Fruit fly (Drosophila melanogaster): ENCODE measurements around the gene CG6845.

Gene CG6845

dm6 chr3L:145998-146576 lies at the start of gene CG6845 (continued):
- TF ChIP-seq CG14860 (GFP tag; IDR thresholded peaks at IDR 0.05; ENCODE audit: partially characterized antibody) (peak; percentile 84), ac (GFP tag; optimal IDR thresholded peaks at IDR 0.05) (no peak), hb (GFP tag; IDR thresholded peaks at IDR 0.05; ENCODE audit: partially characterized antibody) (peak; percentile 81), hbn (GFP tag; IDR thresholded peaks at IDR 0.05; ENCODE audit: partially characterized antibody) (peak; percentile 81), HLH4C (GFP tag; IDR thresholded peaks at IDR 0.05; ENCODE audit: partially characterized antibody) (peak; percentile 93), ranshi (GFP tag; IDR thresholded peaks at IDR 0.05) (no peak), otp (GFP tag; IDR thresholded peaks at IDR 0.05) (no peak), CG12104 (GFP tag; optimal IDR thresholded peaks at IDR 0.05) (no peak), CG32767 (GFP tag; IDR thresholded peaks at IDR 0.05) (no peak), tio (GFP tag; optimal IDR thresholded peaks at IDR 0.05) (no peak), luna (GFP tag; optimal IDR thresholded peaks at IDR 0.05) (no peak), CG5245 (GFP tag; optimal IDR thresholded peaks at IDR 0.05) (no peak), amos (GFP tag; IDR thresholded peaks at IDR 0.05; ENCODE audit: partially characterized antibody) (peak; percentile 80; the same call in 1 of the 2 replicates), CG11093 (GFP tag; IDR thresholded peaks at IDR 0.05) (no peak), Spps (tag; optimal IDR thresholded peaks at IDR 0.05) (no peak), YL-1 (GFP tag; optimal IDR thresholded peaks at IDR 0.05) (peak; percentile 9), CG14965 (GFP tag; optimal IDR thresholded peaks at IDR 0.05; ENCODE audit: borderline replicate concordance) (no peak), Six4 (GFP tag; optimal IDR thresholded peaks at IDR 0.05) (no peak), CG4854 (GFP tag; optimal IDR thresholded peaks at IDR 0.05) (no peak), inv (GFP tag; IDR thresholded peaks at IDR 0.05; ENCODE audit: partially characterized antibody) (peak; percentile 55; the same call in 1 of the 2 replicates), CG8290 (GFP tag; optimal IDR thresholded peaks at IDR 0.05) (peak; percentile 91), CG8290 (tag; optimal IDR thresholded peaks at IDR 0.05) (peak in 1 of 2 experiments; percentile 25), CG11695 (GFP tag; IDR thresholded peaks at IDR 0.05) (no peak), shn (GFP tag; optimal IDR thresholded peaks at IDR 0.05) (no peak), ttk (GFP tag; IDR thresholded peaks at IDR 0.05) (no peak), CG9797 (GFP tag; optimal IDR thresholded peaks at IDR 0.05) (peak; percentile 90), pnt (GFP tag; optimal IDR thresholded peaks at IDR 0.05) (no peak), sna (GFP tag; IDR thresholded peaks at IDR 0.05; ENCODE audit: partially characterized antibody) (peak; percentile 85), sug (tag; optimal IDR thresholded peaks at IDR 0.05) (peak; percentile 43), CG4820 (GFP tag; optimal IDR thresholded peaks at IDR 0.05) (no peak), CoRest (tag; optimal IDR thresholded peaks at IDR 0.05) (peak; percentile 38), CG7745 (tag; optimal IDR thresholded peaks at IDR 0.05) (no peak), CG1602 (GFP tag; optimal IDR thresholded peaks at IDR 0.05) (no peak), CG7556 (GFP tag; optimal IDR thresholded peaks at IDR 0.05) (no peak), wor (GFP tag; IDR thresholded peaks at IDR 0.05) (no peak), CG33213 (GFP tag; optimal IDR thresholded peaks at IDR 0.05) (peak; percentile 33), nerfin-2 (GFP tag; IDR thresholded peaks at IDR 0.05; ENCODE audit: partially characterized antibody) (peak; percentile 92), CG14710 (tag; optimal IDR thresholded peaks at IDR 0.05) (peak; percentile 78), sr (GFP tag; IDR thresholded peaks at IDR 0.05) (no peak), abd-A (tag; optimal IDR thresholded peaks at IDR 0.05) (peak; percentile 26), stwl (tag; optimal IDR thresholded peaks at IDR 0.05) (peak; percentile 98), ken (GFP tag; IDR thresholded peaks at IDR 0.05) (no peak), insv (GFP tag; optimal IDR thresholded peaks at IDR 0.05) (no peak), CG4360 (GFP tag; IDR thresholded peaks at IDR 0.05) (peak; percentile 89), CG1832 (GFP tag; optimal IDR thresholded peaks at IDR 0.05) (no peak), Neu2 (GFP tag; optimal IDR thresholded peaks at IDR 0.05; ENCODE audit: borderline replicate concordance) (no peak), psq (GFP tag; optimal IDR thresholded peaks at IDR 0.05) (no peak), CG1603 (tag; optimal IDR thresholded peaks at IDR 0.05) (peak; percentile 63), Aef1 (GFP tag; IDR thresholded peaks at IDR 0.05) (peak; percentile 44; the same call in 2 of the 3 replicates), Dref (GFP tag; IDR thresholded peaks at IDR 0.05) (peak; percentile 95)

Data from whole organism, embryonic.